Worm (Caenorhabditis elegans) whole organism, L1 larva: ENCODE measurements around the gene C37H5.5.
A peak's percentile ranks its signal among the peaks of the same experiment; 100 is the strongest.

Experiments
- C16A3.4 ChIP-seq: fragments of 150-350 bp; optimal IDR thresholded peaks from 2 replicates; lab custom pipeline; 2014; ENCODE audit warnings: missing biosample characterization, missing genetic modification characterization
- C34B4.2 ChIP-seq: sonication (generic microtip); optimal IDR thresholded peaks from 2 replicates; lab custom pipeline; 2017; ENCODE audit warnings: mild to moderate bottlenecking, missing genetic modification characterization, missing compliant biosample characterization
- F16B12.6 ChIP-seq: fragments of 150-350 bp; optimal IDR thresholded peaks from 2 replicates; lab custom pipeline; 2014; ENCODE audit warnings: missing biosample characterization, missing genetic modification characterization
- aly-2 ChIP-seq: fragments of 150-350 bp; optimal IDR thresholded peaks from 2 replicates; lab custom pipeline; 2014; ENCODE audit warnings: missing biosample characterization, missing genetic modification characterization
- ama-1 ChIP-seq: fragments of 150-350 bp; optimal IDR thresholded peaks from 2 replicates; lab custom pipeline; 2014
- ceh-8 ChIP-seq: fragments of 200-800 bp; sonication (Bioruptor generic); optimal IDR thresholded peaks from 2 replicates; lab custom pipeline; 2018; ENCODE audit warnings: mild to moderate bottlenecking, missing genetic modification characterization, moderate library complexity, missing compliant biosample characterization
- ceh-88 ChIP-seq: fragments of 200-800 bp; sonication (Bioruptor generic); IDR thresholded peaks from 2 replicates; pipeline ENCODE4 v1.3.6; 2022; ENCODE audit warnings: missing genetic modification characterization, missing compliant biosample characterization
- ceh-90 ChIP-seq: sonication (generic microtip); optimal IDR thresholded peaks from 2 replicates; lab custom pipeline; 2016; ENCODE audit warnings: missing genetic modification characterization, missing compliant biosample characterization
- dsc-1 ChIP-seq: sonication (generic microtip); optimal IDR thresholded peaks from 2 replicates; lab custom pipeline; 2016; ENCODE audit warnings: mild to moderate bottlenecking, missing genetic modification characterization, missing compliant biosample characterization
- efl-1 ChIP-seq, 4 experiments: fragments of 150-350 bp; optimal IDR thresholded peaks in 3 of 4; peaks in 1 of 4; 1 replicate in 1 of 4; 2 replicates in 3 of 4; lab custom pipeline; 2014; ENCODE audit warnings: missing biosample characterization in 2 of 4, missing genetic modification characterization in 2 of 4, missing genetic modification reagents in 2 of 4
- egl-13 ChIP-seq: sonication (generic microtip); optimal IDR thresholded peaks from 2 replicates; lab custom pipeline; 2016; ENCODE audit warnings: missing genotype, missing genetic modification reagents, missing genetic modification characterization, missing compliant biosample characterization
- elt-2 ChIP-seq: sonication (generic microtip); optimal IDR thresholded peaks from 2 replicates; lab custom pipeline; 2016; ENCODE audit warnings: missing genetic modification characterization, mild to moderate bottlenecking, inconsistent platforms, missing compliant biosample characterization, missing genetic modification reagents
- elt-3 ChIP-seq, 6 experiments: fragments of 150-350 bp in 1 of 6; sonication (generic microtip); optimal IDR thresholded peaks; 2 replicates each; lab custom pipeline; 2017 to 2018; ENCODE audit warnings: missing biosample characterization in 6 of 6, missing genetic modification characterization in 6 of 6, inconsistent platforms in 1 of 6
- fkh-4 ChIP-seq: sonication (generic microtip); optimal IDR thresholded peaks from 2 replicates; lab custom pipeline; 2016; ENCODE audit warnings: missing compliant biosample characterization, missing genetic modification characterization, borderline replicate concordance
- fkh-8 ChIP-seq: sonication (generic microtip); optimal IDR thresholded peaks from 2 replicates; lab custom pipeline; 2016; ENCODE audit warnings: mild to moderate bottlenecking, missing genetic modification characterization, missing compliant biosample characterization
- fos-1 ChIP-seq: fragments of 150-350 bp; optimal IDR thresholded peaks from 2 replicates; lab custom pipeline; 2014; ENCODE audit warnings: missing biosample characterization, missing genetic modification characterization
- isw-1 ChIP-seq: fragments of 200-800 bp; sonication (Bioruptor generic); IDR thresholded peaks from 2 replicates; pipeline ENCODE4 v1.3.6; 2022; ENCODE audit warnings: missing genetic modification characterization, missing compliant biosample characterization
- jun-1 ChIP-seq: fragments of 150-350 bp; optimal IDR thresholded peaks from 2 replicates; lab custom pipeline; 2014; ENCODE audit warnings: missing biosample characterization, missing genetic modification reagents, missing genetic modification characterization
- lin-13 ChIP-seq: fragments of 150-350 bp; optimal IDR thresholded peaks from 2 replicates; lab custom pipeline; 2014; ENCODE audit warnings: missing biosample characterization, missing genetic modification reagents, missing genetic modification characterization
- lin-15B ChIP-seq: fragments of 150-350 bp; sonication (generic microtip); optimal IDR thresholded peaks from 3 replicates; lab custom pipeline; 2014; ENCODE audit warnings: missing biosample characterization, missing genetic modification characterization
- lin-35 ChIP-seq, 2 experiments: fragments of 150-350 bp; optimal IDR thresholded peaks; 2 replicates each; lab custom pipeline; 2014; ENCODE audit warnings: missing biosample characterization in 2 of 2, missing genetic modification characterization in 2 of 2, missing genetic modification reagents in 2 of 2
- lin-39 ChIP-seq: fragments of 150-350 bp; optimal IDR thresholded peaks from 2 replicates; lab custom pipeline; 2014; ENCODE audit warnings: missing biosample characterization, missing genetic modification reagents, missing genetic modification characterization
- lsy-2 ChIP-seq, 2 experiments: fragments of 150-350 bp; optimal IDR thresholded peaks; 2 replicates each; lab custom pipeline; 2014; ENCODE audit warnings: missing biosample characterization in 2 of 2, missing genetic modification characterization in 2 of 2
- mab-9 ChIP-seq: fragments of 200-800 bp; sonication (Bioruptor generic); IDR thresholded peaks from 2 replicates; pipeline ENCODE4 v1.3.6; 2022; ENCODE audit warnings: missing genetic modification reagents, missing genetic modification characterization, missing compliant biosample characterization
- mdl-1 ChIP-seq, 2 experiments: fragments of 150-350 bp; optimal IDR thresholded peaks; 2 replicates each; lab custom pipeline; 2014 to 2017; ENCODE audit warnings: missing biosample characterization in 2 of 2, missing genetic modification characterization in 2 of 2, inconsistent platforms in 1 of 2
- mep-1 ChIP-seq: fragments of 150-350 bp; optimal IDR thresholded peaks from 2 replicates; lab custom pipeline; 2014; ENCODE audit warnings: missing biosample characterization, missing genetic modification characterization
- nhr-11 ChIP-seq: fragments of 150-350 bp; optimal IDR thresholded peaks from 2 replicates; lab custom pipeline; 2014; ENCODE audit warnings: missing biosample characterization, missing genetic modification characterization
- nhr-12 ChIP-seq: sonication (generic microtip); optimal IDR thresholded peaks from 2 replicates; lab custom pipeline; 2017; ENCODE audit warnings: missing biosample characterization, missing genetic modification characterization
- nhr-19 ChIP-seq: fragments of 200-800 bp; sonication (Bioruptor generic); conservative IDR thresholded peaks from 2 replicates; pipeline ENCODE4 v1.3.6; 2022; ENCODE audit warnings: missing genetic modification characterization, missing compliant biosample characterization
- nhr-20 ChIP-seq: sonication (generic microtip); optimal IDR thresholded peaks from 2 replicates; lab custom pipeline; 2016; ENCODE audit warnings: mild to moderate bottlenecking, missing genetic modification characterization, missing compliant biosample characterization
- nhr-47 ChIP-seq: sonication (generic microtip); optimal IDR thresholded peaks from 2 replicates; lab custom pipeline; 2016; ENCODE audit warnings: mild to moderate bottlenecking, missing genetic modification characterization, moderate library complexity, missing compliant biosample characterization
- nhr-71 ChIP-seq: sonication (generic microtip); optimal IDR thresholded peaks from 2 replicates; lab custom pipeline; 2016; ENCODE audit warnings: mild to moderate bottlenecking, missing genetic modification characterization, moderate library complexity, missing compliant biosample characterization
- nhr-77 ChIP-seq: fragments of 150-350 bp; optimal IDR thresholded peaks from 2 replicates; lab custom pipeline; 2014; ENCODE audit warnings: missing biosample characterization, missing genetic modification characterization
- nhr-85 ChIP-seq: sonication (generic microtip); peaks from one replicate; lab custom pipeline; 2016; ENCODE audit warnings: missing genetic modification characterization, inconsistent platforms, missing compliant biosample characterization
- nhr-90 ChIP-seq: sonication (generic microtip); optimal IDR thresholded peaks from 2 replicates; lab custom pipeline; 2016; ENCODE audit warnings: mild to moderate bottlenecking, missing genetic modification characterization, missing compliant biosample characterization; ENCODE audit not compliant: poor library complexity
- pax-3 ChIP-seq: fragments of 200-800 bp; sonication (Bioruptor generic); optimal IDR thresholded peaks from 2 replicates; lab custom pipeline; 2018; ENCODE audit warnings: mild to moderate bottlenecking, missing genetic modification characterization, moderate library complexity, missing compliant biosample characterization
- rnt-1 ChIP-seq: sonication (generic microtip); optimal IDR thresholded peaks from 2 replicates; lab custom pipeline; 2016; ENCODE audit warnings: mild to moderate bottlenecking, missing genetic modification characterization, moderate library complexity, missing compliant biosample characterization
- skn-1 ChIP-seq: fragments of 150-350 bp; optimal IDR thresholded peaks from 2 replicates; lab custom pipeline; 2014; ENCODE audit warnings: missing biosample characterization, missing genetic modification characterization
- snpc-4 ChIP-seq: fragments of 150-350 bp; optimal IDR thresholded peaks from 2 replicates; lab custom pipeline; 2014; ENCODE audit warnings: missing biosample characterization, missing genetic modification characterization
- snu-23 ChIP-seq: sonication (generic microtip); optimal IDR thresholded peaks from 2 replicates; lab custom pipeline; 2016; ENCODE audit warnings: missing genetic modification characterization, missing compliant biosample characterization
- sox-4 ChIP-seq: sonication (generic microtip); optimal IDR thresholded peaks from 2 replicates; lab custom pipeline; 2016; ENCODE audit warnings: missing genetic modification characterization, missing compliant biosample characterization
- sptf-1 ChIP-seq: fragments of 150-350 bp; optimal IDR thresholded peaks from 2 replicates; lab custom pipeline; 2014; ENCODE audit warnings: missing biosample characterization, missing genetic modification characterization
- sup-37 ChIP-seq: fragments of 200-800 bp; sonication (Bioruptor generic); optimal IDR thresholded peaks from 2 replicates; lab custom pipeline; 2018; ENCODE audit warnings: mild to moderate bottlenecking, missing genetic modification characterization, missing compliant biosample characterization
- swsn-7 ChIP-seq: sonication (generic microtip); optimal IDR thresholded peaks from 2 replicates; lab custom pipeline; 2016; ENCODE audit warnings: missing genetic modification characterization, missing compliant biosample characterization
- tbx-2 ChIP-seq: sonication (generic microtip); optimal IDR thresholded peaks from 2 replicates; lab custom pipeline; 2016; ENCODE audit warnings: missing genetic modification characterization, missing compliant biosample characterization
- tlp-1 ChIP-seq: fragments of 150-350 bp; optimal IDR thresholded peaks from 2 replicates; lab custom pipeline; 2014; ENCODE audit warnings: missing biosample characterization, missing genetic modification characterization
- unc-130 ChIP-seq: fragments of 150-350 bp; optimal IDR thresholded peaks from 2 replicates; lab custom pipeline; 2017; ENCODE audit warnings: missing biosample characterization, missing genetic modification characterization, inconsistent platforms
- unc-86 ChIP-seq: sonication (generic microtip); optimal IDR thresholded peaks from 2 replicates; lab custom pipeline; 2016; ENCODE audit warnings: missing genetic modification characterization, missing compliant biosample characterization
- xbp-1 ChIP-seq: sonication (generic microtip); optimal IDR thresholded peaks from 2 replicates; lab custom pipeline; 2016; ENCODE audit warnings: missing genetic modification characterization, missing compliant biosample characterization
- zag-1 ChIP-seq: fragments of 150-350 bp; optimal IDR thresholded peaks from 2 replicates; lab custom pipeline; 2014; ENCODE audit warnings: missing biosample characterization, missing genetic modification characterization
- zip-4 ChIP-seq: fragments of 200-800 bp; sonication (Bioruptor generic); optimal IDR thresholded peaks from 2 replicates; lab custom pipeline; 2018; ENCODE audit warnings: mild to moderate bottlenecking, missing genetic modification characterization, moderate library complexity, missing compliant biosample characterization
- ztf-4 ChIP-seq: fragments of 150-350 bp; optimal IDR thresholded peaks from 2 replicates; lab custom pipeline; 2014; ENCODE audit warnings: missing biosample characterization, missing genetic modification characterization

C37H5.5 gene

DNA sequence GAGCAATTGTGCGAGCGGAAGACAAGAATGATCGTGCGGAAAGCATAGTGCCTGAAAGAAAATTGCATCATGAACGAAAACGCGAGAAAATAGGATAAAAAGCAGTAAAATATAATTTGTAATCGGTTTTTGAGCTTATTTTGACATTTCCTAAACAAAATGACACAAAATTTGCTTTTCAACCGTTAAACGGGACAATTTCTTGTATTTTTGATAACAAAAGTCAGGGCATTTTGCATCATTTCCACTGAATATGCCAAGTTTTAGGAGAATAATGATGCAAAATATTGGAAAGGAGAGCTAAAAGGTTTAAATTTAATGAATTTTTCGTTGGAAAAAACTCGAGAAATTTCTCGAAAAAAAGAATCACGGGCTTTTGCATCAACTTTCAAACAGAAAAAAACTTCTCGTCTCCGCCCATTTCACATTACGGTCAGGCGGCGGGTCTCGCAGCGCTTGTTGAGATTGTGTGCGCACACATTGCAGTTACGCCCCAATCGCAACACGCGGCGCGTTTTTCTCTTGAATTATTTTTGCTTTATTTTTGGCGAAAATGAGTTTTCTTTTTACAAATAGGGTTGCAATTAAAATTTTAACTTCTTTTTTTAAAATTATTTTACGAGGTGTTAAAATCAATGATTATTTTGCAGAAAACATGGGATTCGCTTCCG is at the start of gene C37H5.5, which contains the start of gene hsp-6:
C37H5.5 (plus strand) TSS at position 651 of the 671 bp plus-strand sequence.
hsp-6 (minus strand) TSS at position 51 of the 671 bp plus-strand sequence.
- TF ChIP-seq tlp-1 (tag; lab: Kevin White, UChicago) (no peak), elt-2 (tag; lab: Kevin White, UChicago) (peak; percentile 14), ama-1 (lab: Kevin White, UChicago) (peak; percentile 19), swsn-7 (peak; percentile 79), nhr-20 (tag; lab: Kevin White, UChicago) (peak; percentile 88), fos-1 (tag; lab: Kevin White, UChicago) (peak; percentile 10), C16A3.4 (tag; lab: Kevin White, UChicago) (peak; percentile 87), nhr-47 (tag; lab: Kevin White, UChicago) (peak; percentile 83), rnt-1 (tag; lab: Kevin White, UChicago) (peak; percentile 84), nhr-71 (tag; lab: Kevin White, UChicago) (peak; percentile 91), mdl-1 (tag; optimal IDR thresholded peaks at IDR 0.05; lab: Kevin White, UChicago) (peak in 1 of 2 experiments; percentile 77), jun-1 (tag; lab: Kevin White, UChicago) (peak; percentile 27), unc-130 (tag; lab: Kevin White, UChicago) (peak; percentile 75), snu-23 (GFP tag; lab: Kevin White, UChicago) (peak; percentile 92), zip-4 (GFP tag; lab: Kevin White, UChicago) (peak; percentile 31), lin-15B (tag; lab: Kevin White, UChicago) (peak; percentile 78), isw-1 (GFP tag; lab: Robert Waterston, UW) (peak; percentile 84), nhr-19 (GFP tag; lab: Robert Waterston, UW) (peak; percentile 75), nhr-77 (tag; lab: Kevin White, UChicago) (peak; percentile 55), aly-2 (peak; percentile 68), ceh-8 (GFP tag; lab: Kevin White, UChicago) (no peak), fkh-4 (no peak), sptf-1 (tag; lab: Kevin White, UChicago) (no peak), sup-37 (GFP tag; lab: Kevin White, UChicago) (no peak), xbp-1 (tag; lab: Kevin White, UChicago) (peak; percentile 72), F16B12.6 (tag; lab: Kevin White, UChicago) (peak; percentile 21), elt-3 (tag; optimal IDR thresholded peaks at IDR 0.05; lab: Kevin White, UChicago) (peak in 2 of 6 experiments; percentile 23 to 82), pax-3 (tag; lab: Kevin White, UChicago) (peak; percentile 56), mab-9 (GFP tag; lab: Robert Waterston, UW) (peak; percentile 18; the same call in 1 of the 2 replicates), lsy-2 (tag; optimal IDR thresholded peaks at IDR 0.05; lab: Kevin White, UChicago) (peak; percentile 87 to 95), nhr-90 (tag; lab: Kevin White, UChicago) (peak; percentile 79), lin-13 (GFP tag; lab: Kevin White, UChicago) (peak; percentile 72), sox-4 (tag; lab: Kevin White, UChicago) (peak; percentile 40), skn-1 (peak; percentile 92), fkh-8 (tag; lab: Kevin White, UChicago) (peak; percentile 78), lin-35 (GFP tag; optimal IDR thresholded peaks at IDR 0.05; lab: Kevin White, UChicago) (peak; percentile 66 to 84), nhr-11 (tag; lab: Kevin White, UChicago) (no peak), lin-39 (tag; lab: Kevin White, UChicago) (peak; percentile 20), mep-1 (peak; percentile 83), nhr-12 (tag; lab: Kevin White, UChicago) (no peak), efl-1 (optimal IDR thresholded peaks at IDR 0.05; lab: Kevin White, UChicago) (peak; percentile 78 to 83), efl-1 (GFP tag; optimal IDR thresholded peaks at IDR 0.05 in 1 of 2; lab: Kevin White, UChicago) (peak; percentile 67 to 97), nhr-85 (peak; percentile 88), dsc-1 (tag; lab: Kevin White, UChicago) (peak; percentile 42), ceh-88 (GFP tag; lab: Robert Waterston, UW) (no peak), zag-1 (tag; lab: Kevin White, UChicago) (no peak), snpc-4 (tag; lab: Kevin White, UChicago) (peak; percentile 72), egl-13 (tag; lab: Kevin White, UChicago) (peak; percentile 53), unc-86 (tag; lab: Kevin White, UChicago) (peak; percentile 67), C34B4.2 (tag; lab: Kevin White, UChicago) (no peak), tbx-2 (tag; lab: Kevin White, UChicago) (peak; percentile 79), ztf-4 (tag; lab: Kevin White, UChicago) (peak; percentile 56), ceh-90 (no peak)
